Worm (Caenorhabditis elegans) whole organism, L1 larva: Measurements from ENCODE around the gene Y8A9A.2.

Experiments used
- Y116A8C.19 ChIP-seq: sonication (generic microtip); optimal IDR thresholded peaks from 2 replicates; lab custom pipeline; 2016; ENCODE audit warnings: missing compliant biosample characterization, missing genetic modification characterization, borderline replicate concordance
- aha-1 ChIP-seq: fragments of 150-350 bp; optimal IDR thresholded peaks from 2 replicates; lab custom pipeline; 2014; ENCODE audit warnings: missing biosample characterization, missing genetic modification characterization
- alr-1 ChIP-seq: fragments of 200-800 bp; sonication (Bioruptor generic); optimal IDR thresholded peaks from 2 replicates; lab custom pipeline; 2018; ENCODE audit warnings: borderline replicate concordance, mild to moderate bottlenecking, missing genetic modification characterization, missing compliant biosample characterization
- ama-1 ChIP-seq: fragments of 150-350 bp; optimal IDR thresholded peaks from 2 replicates; lab custom pipeline; 2014
- blmp-1 ChIP-seq: fragments of 150-350 bp; optimal IDR thresholded peaks from 2 replicates; lab custom pipeline; 2014; ENCODE audit warnings: missing biosample characterization, missing genetic modification characterization
- ceh-90 ChIP-seq: sonication (generic microtip); optimal IDR thresholded peaks from 2 replicates; lab custom pipeline; 2016; ENCODE audit warnings: missing genetic modification characterization, missing compliant biosample characterization
- dpl-1 ChIP-seq, 3 experiments: fragments of 150-350 bp in 2 of 3; sonication (generic microtip) in 1 of 3; optimal IDR thresholded peaks; 2 replicates each; lab custom pipeline; 2014 to 2017; ENCODE audit warnings: missing biosample characterization in 3 of 3, missing genetic modification characterization in 3 of 3, missing genetic modification reagents in 3 of 3
- dsc-1 ChIP-seq: sonication (generic microtip); optimal IDR thresholded peaks from 2 replicates; lab custom pipeline; 2016; ENCODE audit warnings: mild to moderate bottlenecking, missing genetic modification characterization, missing compliant biosample characterization
- efl-1 ChIP-seq, 4 experiments: fragments of 150-350 bp; optimal IDR thresholded peaks in 3 of 4; peaks in 1 of 4; 1 replicate in 1 of 4; 2 replicates in 3 of 4; lab custom pipeline; 2014; ENCODE audit warnings: missing biosample characterization in 2 of 4, missing genetic modification characterization in 2 of 4, missing genetic modification reagents in 2 of 4
- elt-2 ChIP-seq: sonication (generic microtip); optimal IDR thresholded peaks from 2 replicates; lab custom pipeline; 2016; ENCODE audit warnings: missing genetic modification characterization, mild to moderate bottlenecking, inconsistent platforms, missing compliant biosample characterization, missing genetic modification reagents
- fkh-10 ChIP-seq: sonication (generic microtip); optimal IDR thresholded peaks from 2 replicates; lab custom pipeline; 2017; ENCODE audit warnings: missing biosample characterization, missing genetic modification reagents, missing genetic modification characterization
- fkh-4 ChIP-seq: sonication (generic microtip); optimal IDR thresholded peaks from 2 replicates; lab custom pipeline; 2016; ENCODE audit warnings: missing compliant biosample characterization, missing genetic modification characterization, borderline replicate concordance
- hlh-17 ChIP-seq: fragments of 200-800 bp; sonication (Bioruptor generic); optimal IDR thresholded peaks from 2 replicates; lab custom pipeline; 2018; ENCODE audit warnings: missing genetic modification characterization, mild to moderate bottlenecking, missing compliant biosample characterization, moderate library complexity, borderline replicate concordance
- lin-13 ChIP-seq: fragments of 150-350 bp; optimal IDR thresholded peaks from 2 replicates; lab custom pipeline; 2014; ENCODE audit warnings: missing biosample characterization, missing genetic modification reagents, missing genetic modification characterization
- lin-35 ChIP-seq, 2 experiments: fragments of 150-350 bp; optimal IDR thresholded peaks; 2 replicates each; lab custom pipeline; 2014; ENCODE audit warnings: missing biosample characterization in 2 of 2, missing genetic modification characterization in 2 of 2, missing genetic modification reagents in 2 of 2
- lir-3 ChIP-seq: sonication (generic microtip); optimal IDR thresholded peaks from 2 replicates; lab custom pipeline; 2016; ENCODE audit warnings: mild to moderate bottlenecking, missing genetic modification characterization, moderate library complexity, missing compliant biosample characterization; ENCODE audit not compliant: poor library complexity
- lsy-2 ChIP-seq, 2 experiments: fragments of 150-350 bp; optimal IDR thresholded peaks; 2 replicates each; lab custom pipeline; 2014; ENCODE audit warnings: missing biosample characterization in 2 of 2, missing genetic modification characterization in 2 of 2
- mab-9 ChIP-seq: fragments of 200-800 bp; sonication (Bioruptor generic); IDR thresholded peaks from 2 replicates; pipeline ENCODE4 v1.3.6; 2022; ENCODE audit warnings: missing genetic modification reagents, missing genetic modification characterization, missing compliant biosample characterization
- mef-2 ChIP-seq: fragments of 150-350 bp; optimal IDR thresholded peaks from 2 replicates; lab custom pipeline; 2014; ENCODE audit warnings: missing biosample characterization, missing genetic modification characterization
- nhr-11 ChIP-seq: fragments of 150-350 bp; optimal IDR thresholded peaks from 2 replicates; lab custom pipeline; 2014; ENCODE audit warnings: missing biosample characterization, missing genetic modification characterization
- nhr-19 ChIP-seq: fragments of 200-800 bp; sonication (Bioruptor generic); conservative IDR thresholded peaks from 2 replicates; pipeline ENCODE4 v1.3.6; 2022; ENCODE audit warnings: missing genetic modification characterization, missing compliant biosample characterization
- nhr-237 ChIP-seq: fragments of 150-350 bp; optimal IDR thresholded peaks from 2 replicates; lab custom pipeline; 2014; ENCODE audit warnings: missing biosample characterization, missing genetic modification characterization
- nhr-28 ChIP-seq: fragments of 150-350 bp; optimal IDR thresholded peaks from 2 replicates; lab custom pipeline; 2014; ENCODE audit warnings: missing biosample characterization, missing genetic modification characterization
- nhr-71 ChIP-seq: sonication (generic microtip); optimal IDR thresholded peaks from 2 replicates; lab custom pipeline; 2016; ENCODE audit warnings: mild to moderate bottlenecking, missing genetic modification characterization, moderate library complexity, missing compliant biosample characterization
- snu-23 ChIP-seq: sonication (generic microtip); optimal IDR thresholded peaks from 2 replicates; lab custom pipeline; 2016; ENCODE audit warnings: missing genetic modification characterization, missing compliant biosample characterization
- tbx-2 ChIP-seq: sonication (generic microtip); optimal IDR thresholded peaks from 2 replicates; lab custom pipeline; 2016; ENCODE audit warnings: missing genetic modification characterization, missing compliant biosample characterization
- tlp-1 ChIP-seq: fragments of 150-350 bp; optimal IDR thresholded peaks from 2 replicates; lab custom pipeline; 2014; ENCODE audit warnings: missing biosample characterization, missing genetic modification characterization
- unc-30 ChIP-seq: sonication (generic microtip); optimal IDR thresholded peaks from 2 replicates; lab custom pipeline; 2017; ENCODE audit warnings: missing biosample characterization, missing genetic modification characterization
- unc-86 ChIP-seq: sonication (generic microtip); optimal IDR thresholded peaks from 2 replicates; lab custom pipeline; 2016; ENCODE audit warnings: missing genetic modification characterization, missing compliant biosample characterization
- vab-15 ChIP-seq: sonication (generic microtip); optimal IDR thresholded peaks from 2 replicates; lab custom pipeline; 2017; ENCODE audit warnings: missing genotype, mild to moderate bottlenecking, missing genetic modification characterization, missing compliant biosample characterization
- zag-1 ChIP-seq: fragments of 150-350 bp; optimal IDR thresholded peaks from 2 replicates; lab custom pipeline; 2014; ENCODE audit warnings: missing biosample characterization, missing genetic modification characterization
- ztf-11 ChIP-seq, 2 experiments: sonication (generic microtip); optimal IDR thresholded peaks; 2 replicates each; lab custom pipeline; 2016 to 2017; ENCODE audit warnings: missing genetic modification characterization in 2 of 2, missing biosample characterization in 1 of 2, missing compliant biosample characterization in 1 of 2
- ztf-4 ChIP-seq: fragments of 150-350 bp; optimal IDR thresholded peaks from 2 replicates; lab custom pipeline; 2014; ENCODE audit warnings: missing biosample characterization, missing genetic modification characterization

Y8A9A.2 gene

ce11 chrII:3788356-3788962, 7.0 kb upstream of the Y8A9A.2 start:
- no peak for TF ChIP-seq aha-1 (tag; lab: Kevin White, UChicago)
- TF ChIP-seq mef-2 (tag; lab: Kevin White, UChicago), result no peak
- no peak for TF ChIP-seq lin-13 (GFP tag; lab: Kevin White, UChicago)
- peak; percentile 77 for TF ChIP-seq elt-2 (tag; lab: Kevin White, UChicago)
- no peak for TF ChIP-seq efl-1 (optimal IDR thresholded peaks at IDR 0.05; lab: Kevin White, UChicago)
- peak in 1 of 2 experiments; percentile 78 for TF ChIP-seq efl-1 (GFP tag; optimal IDR thresholded peaks at IDR 0.05 in 1 of 2; lab: Kevin White, UChicago)
- TF ChIP-seq mab-9 (GFP tag; lab: Robert Waterston, UW), result no peak

ce11 chrII:3793336-3793735, 2.1 kb upstream of the Y8A9A.2 start, which contains the start of gene fbxb-99:
Gene fbxb-99, minus strand, starts transcription at chrII:3793436.
- no peak for TF ChIP-seq nhr-19 (GFP tag; lab: Robert Waterston, UW)

ce11 chrII:3803219-3803618, 7.8 kb downstream of the Y8A9A.2 start, which contains the start of gene ins-32:
Gene ins-32, minus strand, starts transcription at chrII:3803319.
- no peak for TF ChIP-seq unc-86 (tag; lab: Kevin White, UChicago)
- TF ChIP-seq efl-1 (optimal IDR thresholded peaks at IDR 0.05; lab: Kevin White, UChicago), result no peak
- TF ChIP-seq efl-1 (GFP tag; optimal IDR thresholded peaks at IDR 0.05 in 1 of 2; lab: Kevin White, UChicago), result no peak
- no peak for TF ChIP-seq mab-9 (GFP tag; lab: Robert Waterston, UW)
- no peak for TF ChIP-seq Y116A8C.19 (tag; lab: Kevin White, UChicago)
- no peak for TF ChIP-seq snu-23 (GFP tag; lab: Kevin White, UChicago)
- TF ChIP-seq lir-3 (tag; lab: Kevin White, UChicago), result no peak
- TF ChIP-seq dsc-1 (tag; lab: Kevin White, UChicago), result no peak
- TF ChIP-seq nhr-237, result no peak
- no peak for TF ChIP-seq lsy-2 (tag; optimal IDR thresholded peaks at IDR 0.05; lab: Kevin White, UChicago)
- TF ChIP-seq nhr-11, result no peak
- no peak for TF ChIP-seq lin-35 (GFP tag; optimal IDR thresholded peaks at IDR 0.05; lab: Kevin White, UChicago)
- TF ChIP-seq blmp-1 (tag; lab: Kevin White, UChicago), result no peak
- TF ChIP-seq tlp-1 (tag; lab: Kevin White, UChicago), result no peak
- TF ChIP-seq vab-15 (tag; lab: Kevin White, UChicago), result no peak
- TF ChIP-seq fkh-10 (GFP tag; lab: Kevin White, UChicago), result no peak
- TF ChIP-seq dpl-1 (GFP tag; optimal IDR thresholded peaks at IDR 0.05; lab: Kevin White, UChicago), result no peak
- no peak for TF ChIP-seq nhr-28 (tag; lab: Kevin White, UChicago)
- TF ChIP-seq nhr-71 (tag; lab: Kevin White, UChicago), result no peak
- TF ChIP-seq alr-1 (tag; lab: Kevin White, UChicago), result no peak
- no peak for TF ChIP-seq ama-1

ce11 chrII:3805518-3805917, 10.1 kb downstream of the Y8A9A.2 start:
- no peak for TF ChIP-seq mab-9 (GFP tag; lab: Robert Waterston, UW)
- TF ChIP-seq hlh-17, result no peak
- no peak for TF ChIP-seq ceh-90 (tag; lab: Kevin White, UChicago)
- no peak for TF ChIP-seq ztf-11 (tag; optimal IDR thresholded peaks at IDR 0.05; lab: Kevin White, UChicago)
- TF ChIP-seq unc-30 (tag; lab: Kevin White, UChicago), result no peak
- no peak for TF ChIP-seq ztf-4 (tag; lab: Kevin White, UChicago)
- TF ChIP-seq lsy-2 (tag; optimal IDR thresholded peaks at IDR 0.05; lab: Kevin White, UChicago), result no peak
- TF ChIP-seq zag-1 (tag; lab: Kevin White, UChicago), result no peak
- no peak for TF ChIP-seq fkh-4
- TF ChIP-seq dpl-1 (GFP tag; optimal IDR thresholded peaks at IDR 0.05; lab: Kevin White, UChicago), result no peak
- no peak for TF ChIP-seq tbx-2 (tag; lab: Kevin White, UChicago)
- no peak for TF ChIP-seq nhr-28 (tag; lab: Kevin White, UChicago)
